Worm (Caenorhabditis elegans): Measurements from ENCODE around the gene fln-2.

The fln-2 gene

DNA sequence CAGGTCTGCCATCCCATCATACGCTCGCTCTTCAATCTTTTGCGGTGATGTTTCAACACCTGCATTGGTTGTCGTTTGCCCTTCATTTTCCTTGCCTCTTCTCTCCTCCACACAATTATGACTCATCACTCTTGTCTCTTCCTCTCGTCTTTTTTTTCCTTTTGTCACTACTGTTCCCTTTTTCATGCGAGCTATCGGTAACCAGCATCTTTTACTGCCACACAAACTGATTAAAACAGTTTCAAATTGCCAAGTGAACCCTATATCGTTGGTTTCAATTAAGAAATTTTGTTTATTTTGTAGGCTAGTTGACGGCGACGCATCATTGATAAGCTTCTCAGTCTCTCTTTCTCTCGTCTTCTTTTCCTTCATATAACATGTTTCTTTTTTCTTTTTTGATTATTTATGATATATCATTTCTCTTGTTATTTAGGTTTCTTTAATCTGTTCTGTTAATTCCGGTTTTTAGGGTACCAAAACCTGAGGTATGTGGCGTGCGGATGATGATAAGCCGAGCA, 48.7 kb downstream of the fln-2 start, which contains the start of gene ZK899.1 (continued):
- TF ChIP-seq ztf-11 (tag; optimal IDR thresholded peaks at IDR 0.05) = no peak
- TF ChIP-seq php-3 (GFP tag; IDR thresholded peaks at IDR 0.05) = no peak
- TF ChIP-seq R02D3.7 (tag; optimal IDR thresholded peaks at IDR 0.05) = no peak

DNA sequence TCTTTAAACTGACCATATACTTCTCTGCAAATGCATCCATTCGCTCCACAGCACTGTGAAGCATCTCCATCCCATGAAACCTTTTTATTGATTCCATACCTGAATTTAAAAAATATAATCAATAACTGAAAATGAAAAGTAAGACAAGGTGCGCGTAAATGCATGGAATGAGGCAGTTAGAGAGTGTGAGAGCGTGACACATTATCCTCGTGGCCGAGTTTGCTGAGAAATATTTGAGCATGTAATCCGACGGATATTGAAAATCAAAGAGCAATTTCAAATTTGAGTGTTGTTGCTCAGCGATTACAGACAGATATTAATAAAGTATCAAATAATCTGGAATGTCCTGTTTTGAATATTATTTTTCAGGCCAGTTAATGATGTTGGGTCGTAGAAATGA, 51.8 kb downstream of the fln-2 start, which contains the start of gene ZK899.7:
ZK899.7 (minus strand) TSS at position 101 of the 400 bp plus-strand sequence.
- TF ChIP-seq lin-1 (GFP tag; IDR thresholded peaks at IDR 0.05) (no peak), aha-1 (tag) (peak; percentile 38), zfp-3 (GFP tag; conservative IDR thresholded peaks at IDR 0.05) (no peak)

DNA sequence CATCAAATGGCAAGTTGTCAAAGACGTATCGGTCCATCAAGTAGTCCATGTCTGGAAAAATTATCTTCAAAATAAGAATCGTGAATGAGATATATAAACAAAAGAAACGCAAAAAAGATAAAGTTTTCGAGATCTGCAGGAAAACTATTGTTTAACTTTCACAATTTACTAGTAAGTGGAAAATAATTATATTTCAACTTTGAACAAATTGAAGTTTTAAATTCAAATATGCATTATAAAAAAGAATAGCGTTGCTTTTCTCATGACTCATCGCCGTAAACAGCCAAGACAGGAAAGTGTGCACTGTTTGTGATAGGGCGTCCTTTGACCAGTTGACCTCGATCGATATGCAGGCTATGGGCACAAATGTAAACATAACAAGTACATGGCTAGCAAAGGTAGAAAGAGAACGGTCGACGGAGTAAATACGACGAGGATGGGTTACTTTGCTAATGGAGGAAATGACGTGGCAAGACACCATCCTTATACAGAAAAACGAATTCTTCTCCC, 54.5 kb downstream of the fln-2 start, which contains the start of gene ZK899.2:
ZK899.2 (minus strand) TSS at position 51 of the 510 bp plus-strand sequence.
- TF ChIP-seq zfp-2 (tag; optimal IDR thresholded peaks at IDR 0.05) (no peak), nhr-6 (tag; optimal IDR thresholded peaks at IDR 0.05) (peak; percentile 52), lin-13 (GFP tag; optimal IDR thresholded peaks at IDR 0.05) (no peak), egl-27 (tag; optimal IDR thresholded peaks at IDR 0.05) (no peak), ceh-32 (tag; optimal IDR thresholded peaks at IDR 0.05; ENCODE audit: poor library complexity) (no peak), pha-4 (GFP tag; IDR thresholded peaks at IDR 0.05) (no peak), pha-4 (tag; optimal IDR thresholded peaks at IDR 0.05) (peak; percentile 53), arid-1 (GFP tag; conservative IDR thresholded peaks at IDR 0.05) (no peak), dve-1 (tag; optimal IDR thresholded peaks at IDR 0.05; ENCODE audit: insufficient read depth) (peak; percentile 24), daf-16 (GFP tag; optimal IDR thresholded peaks at IDR 0.05) (no peak), daf-16 (tag; optimal IDR thresholded peaks at IDR 0.05) (peak; percentile 88), aly-2 (tag; optimal IDR thresholded peaks at IDR 0.05) (no peak)

DNA sequence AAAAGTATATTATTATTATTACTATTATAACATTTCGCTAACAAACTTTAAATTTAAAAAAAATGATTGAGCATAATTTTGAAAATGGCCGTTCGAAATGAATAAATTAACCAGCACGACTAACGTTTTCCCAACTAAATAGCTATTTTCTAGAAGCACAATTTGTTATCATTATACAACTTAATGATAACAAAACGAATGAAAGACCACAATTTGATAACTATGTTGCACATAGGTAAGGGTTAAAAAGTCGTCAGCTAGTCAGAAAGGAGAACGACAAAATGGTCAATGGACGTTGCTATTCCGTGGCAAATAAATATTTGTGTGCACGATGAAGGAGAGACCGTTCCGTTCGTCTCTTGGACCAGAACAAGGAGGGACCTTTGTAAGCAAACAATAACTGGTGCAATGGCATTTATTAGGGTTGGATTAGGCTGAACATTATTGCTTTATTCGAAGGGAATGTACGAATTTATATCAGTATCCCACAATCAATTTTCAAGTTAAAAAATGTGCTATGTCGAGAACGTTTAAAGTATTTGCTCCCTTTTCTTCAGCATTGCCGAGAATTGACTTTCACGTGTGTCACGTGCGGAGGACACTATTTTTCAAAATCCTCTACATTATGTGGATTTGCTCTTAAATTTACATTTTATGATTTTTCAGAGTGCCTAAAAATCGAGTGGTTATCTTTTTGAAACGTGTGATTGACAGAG, 55.1 kb downstream of the fln-2 start, which contains the start of gene ZK899.3:
ZK899.3 (plus strand) TSS at position 666 of the 716 bp plus-strand sequence.
- TF ChIP-seq unc-62 (GFP tag; optimal IDR thresholded peaks at IDR 0.05 in 1 of 2) = peak in 1 of 2 experiments; percentile 2
- TF ChIP-seq unc-62 (tag; optimal IDR thresholded peaks at IDR 0.05) = no peak
- no peak for TF ChIP-seq spr-1 (tag; optimal IDR thresholded peaks at IDR 0.05)
- TF ChIP-seq lsy-2 (tag; optimal IDR thresholded peaks at IDR 0.05) = no peak
- no peak for TF ChIP-seq dmd-9 (GFP tag; IDR thresholded peaks at IDR 0.05)
- peak; percentile 9 for TF ChIP-seq nhr-28 (tag; optimal IDR thresholded peaks at IDR 0.05)
- TF ChIP-seq duxl-1 (tag; optimal IDR thresholded peaks at IDR 0.05; ENCODE audit: poor library complexity) = no peak
- TF ChIP-seq hmg-1.1 (GFP tag; IDR thresholded peaks at IDR 0.05) = no peak
- TF ChIP-seq pqm-1 (tag; optimal IDR thresholded peaks at IDR 0.05) = peak; percentile 50
- peak; percentile 22; the same call in 1 of the 2 replicates for TF ChIP-seq dmd-6 (GFP tag; IDR thresholded peaks at IDR 0.05)
- TF ChIP-seq php-3 (GFP tag; IDR thresholded peaks at IDR 0.05) = no peak
- TF ChIP-seq mxl-3 (GFP tag; optimal IDR thresholded peaks at IDR 0.05) = no peak
- no peak for TF ChIP-seq ceh-28 (tag; optimal IDR thresholded peaks at IDR 0.05)

DNA sequence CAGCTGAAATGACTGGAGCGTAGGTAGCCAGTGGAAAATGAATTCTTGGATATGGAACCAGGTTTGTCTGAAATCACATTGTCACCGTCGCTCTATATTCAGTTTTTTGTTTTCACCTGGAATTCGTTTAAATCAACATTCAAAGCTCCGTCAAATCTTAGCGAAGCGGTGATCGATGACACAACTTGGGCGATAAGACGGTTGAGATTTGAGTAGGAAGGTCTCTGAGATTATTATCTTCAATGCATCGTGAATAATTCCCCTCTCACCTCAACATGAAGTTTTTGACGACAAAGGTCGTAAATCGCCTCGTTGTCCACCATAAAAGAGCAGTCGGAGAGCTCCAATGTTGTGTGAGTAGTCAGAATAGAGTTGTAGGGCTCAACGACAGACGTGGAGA, 59.1 kb downstream of the fln-2 start:
- TF ChIP-seq R02D3.7 (tag; optimal IDR thresholded peaks at IDR 0.05) = no peak
- TF ChIP-seq nhr-42 (GFP tag; IDR thresholded peaks at IDR 0.05) = no peak
- no peak for TF ChIP-seq unc-39 (tag; optimal IDR thresholded peaks at IDR 0.05)
- TF ChIP-seq nhr-25 (tag; optimal IDR thresholded peaks at IDR 0.05; ENCODE audit: borderline replicate concordance, insufficient read depth) = no peak
- no peak for TF ChIP-seq daf-8 (GFP tag; IDR thresholded peaks at IDR 0.05)
- no peak for TF ChIP-seq lsy-2 (tag; optimal IDR thresholded peaks at IDR 0.05)
- TF ChIP-seq nhr-77 (tag; optimal IDR thresholded peaks at IDR 0.05) = no peak
